Fruit fly (Drosophila melanogaster) whole organism, embryonic: ENCODE results near the gene CG10793.

Source experiments
- Aef1 ChIP-seq: fragments of 200-800 bp; sonication (Bioruptor generic); IDR thresholded peaks from 3 replicates; pipeline ENCODE4 v1.3.6; 2022; ENCODE audit warnings: missing biosample characterization, missing genetic modification characterization
- C15 ChIP-seq: fragments of 200-800 bp; sonication (Bioruptor generic); IDR thresholded peaks from 3 replicates; pipeline ENCODE4 v1.3.6; 2022; ENCODE audit warnings: missing biosample characterization, missing genetic modification characterization
- CG11085 ChIP-seq: fragments of 200-800 bp; sonication (Bioruptor generic); IDR thresholded peaks from 2 replicates; pipeline ENCODE4 v1.3.6; 2022; ENCODE audit warnings: missing biosample characterization, missing genetic modification characterization
- CG11695 ChIP-seq: fragments of 200-800 bp; sonication (Bioruptor generic); IDR thresholded peaks from 3 replicates; pipeline ENCODE4 v1.3.6; 2022; ENCODE audit warnings: missing biosample characterization, missing genetic modification characterization
- CG1233 ChIP-seq: fragments of 200-800 bp; sonication (Bioruptor generic); optimal IDR thresholded peaks from 4 replicates; lab custom pipeline; 2018; ENCODE audit warnings: missing biosample characterization, mild to moderate bottlenecking, missing genetic modification characterization
- CG12744 ChIP-seq: fragments of 200-800 bp; sonication (Bioruptor generic); optimal IDR thresholded peaks from 2 replicates; lab custom pipeline; 2016; ENCODE audit warnings: missing biosample characterization, missing genetic modification characterization
- CG14441 ChIP-seq: fragments of 200-800 bp; sonication (Bioruptor generic); IDR thresholded peaks from 2 replicates; pipeline ENCODE4 v1.3.6; 2022; ENCODE audit warnings: missing biosample characterization, missing genetic modification characterization
- CG14710 ChIP-seq: fragments of 200-800 bp; sonication (Bioruptor generic); optimal IDR thresholded peaks from 3 replicates; lab custom pipeline; 2019; ENCODE audit warnings: missing biosample characterization, mild to moderate bottlenecking, missing genetic modification characterization, moderate library complexity
- CG15269 ChIP-seq: fragments of 200-800 bp; sonication (Bioruptor generic); optimal IDR thresholded peaks from 2 replicates; lab custom pipeline; 2018; ENCODE audit warnings: missing biosample characterization, mild to moderate bottlenecking, missing genetic modification characterization, moderate library complexity
- CG15696 ChIP-seq: fragments of 200-800 bp; sonication (Bioruptor generic); optimal IDR thresholded peaks from 2 replicates; lab custom pipeline; 2019; ENCODE audit warnings: missing biosample characterization, mild to moderate bottlenecking, missing genetic modification characterization, moderate library complexity
- CG1602 ChIP-seq: fragments of 200-800 bp; sonication (Bioruptor generic); optimal IDR thresholded peaks from 3 replicates; lab custom pipeline; 2016; ENCODE audit warnings: missing biosample characterization, missing genetic modification characterization
- CG17186 ChIP-seq: fragments of 200-800 bp; sonication (Bioruptor generic); optimal IDR thresholded peaks from 3 replicates; lab custom pipeline; 2017; ENCODE audit warnings: missing biosample characterization, missing genetic modification reagents, missing genetic modification characterization
- CG18011 ChIP-seq: fragments of 200-800 bp; sonication (Bioruptor generic); optimal IDR thresholded peaks from 2 replicates; lab custom pipeline; 2017; ENCODE audit warnings: missing biosample characterization, missing genetic modification characterization, mild to moderate bottlenecking, moderate library complexity, missing genotype
- CG18476 ChIP-seq: fragments of 200-800 bp; sonication (Bioruptor generic); optimal IDR thresholded peaks from 2 replicates; lab custom pipeline; 2016; ENCODE audit warnings: missing biosample characterization, mild to moderate bottlenecking, missing genetic modification characterization
- CG32532 ChIP-seq: fragments of 200-800 bp; sonication (Bioruptor generic); IDR thresholded peaks from 2 replicates; pipeline ENCODE4 v1.3.6; 2022; ENCODE audit warnings: missing biosample characterization, missing genetic modification characterization
- CG32772 ChIP-seq: fragments of 200-800 bp; sonication (Bioruptor generic); IDR thresholded peaks from 2 replicates; pipeline ENCODE4 v1.3.6; 2022; ENCODE audit warnings: missing biosample characterization, missing genetic modification characterization
- CG4404 ChIP-seq: fragments of 200-800 bp; sonication (Bioruptor generic); IDR thresholded peaks from 2 replicates; pipeline ENCODE4 v1.3.6; 2022; ENCODE audit warnings: missing biosample characterization, missing genetic modification characterization
- CG4707 ChIP-seq: fragments of 200-800 bp; sonication (Bioruptor generic); optimal IDR thresholded peaks from 2 replicates; lab custom pipeline; 2018; ENCODE audit warnings: missing biosample characterization, mild to moderate bottlenecking, missing genetic modification characterization, moderate library complexity
- CG6765 ChIP-seq: fragments of 200-800 bp; sonication (Bioruptor generic); optimal IDR thresholded peaks from 3 replicates; lab custom pipeline; 2017; ENCODE audit warnings: missing biosample characterization, mild to moderate bottlenecking, missing genetic modification characterization
- CG8281 ChIP-seq: fragments of 200-800 bp; sonication (Bioruptor generic); optimal IDR thresholded peaks from 2 replicates; lab custom pipeline; 2018; ENCODE audit warnings: missing biosample characterization, mild to moderate bottlenecking, missing genetic modification characterization, moderate library complexity
- CG8765 ChIP-seq: fragments of 200-800 bp; sonication (Bioruptor generic); IDR thresholded peaks from 2 replicates; pipeline ENCODE4 v1.3.6; 2022; ENCODE audit warnings: missing biosample characterization, missing genetic modification characterization
- CG9727 ChIP-seq: fragments of 200-800 bp; sonication (Bioruptor generic); optimal IDR thresholded peaks from 3 replicates; lab custom pipeline; 2017; ENCODE audit warnings: missing biosample characterization, mild to moderate bottlenecking, missing genetic modification characterization
- Dbx ChIP-seq: fragments of 200-800 bp; sonication (Bioruptor generic); IDR thresholded peaks from 3 replicates; pipeline ENCODE4 v1.3.6; 2022; ENCODE audit warnings: missing biosample characterization, missing genetic modification characterization
- Dip3 ChIP-seq: fragments of 200-800 bp; sonication (Bioruptor generic); optimal IDR thresholded peaks from 3 replicates; lab custom pipeline; 2016; ENCODE audit warnings: missing biosample characterization, missing genetic modification characterization
- E2f2 ChIP-seq: fragments of 200-800 bp; sonication (Bioruptor generic); IDR thresholded peaks from 2 replicates; pipeline ENCODE4 v1.3.6; 2022; ENCODE audit warnings: missing biosample characterization, missing genetic modification characterization
- Gug ChIP-seq: fragments of 200-800 bp; sonication (Bioruptor generic); IDR thresholded peaks from 4 replicates; pipeline ENCODE4 v1.3.6; 2022; ENCODE audit warnings: missing biosample characterization, missing genetic modification characterization
- Hey ChIP-seq: fragments of 200-800 bp; sonication (Bioruptor generic); optimal IDR thresholded peaks from 3 replicates; lab custom pipeline; 2018; ENCODE audit warnings: missing biosample characterization, mild to moderate bottlenecking, missing genetic modification characterization
- Sox102F ChIP-seq: fragments of 200-800 bp; sonication (Bioruptor generic); optimal IDR thresholded peaks from 2 replicates; lab custom pipeline; 2018; ENCODE audit warnings: missing biosample characterization, mild to moderate bottlenecking, missing genetic modification characterization, moderate library complexity
- Ssrp ChIP-seq: fragments of 200-800 bp; sonication (Bioruptor generic); optimal IDR thresholded peaks from 2 replicates; lab custom pipeline; 2018; ENCODE audit warnings: missing biosample characterization, mild to moderate bottlenecking, missing genetic modification characterization, moderate library complexity
- TFAM ChIP-seq: fragments of 200-800 bp; sonication (Bioruptor generic); optimal IDR thresholded peaks from 2 replicates; lab custom pipeline; 2017; ENCODE audit warnings: missing biosample characterization, missing genetic modification characterization, inconsistent platforms
- YL-1 ChIP-seq: fragments of 200-800 bp; sonication (Bioruptor generic); optimal IDR thresholded peaks from 3 replicates; lab custom pipeline; 2017; ENCODE audit warnings: missing biosample characterization, mild to moderate bottlenecking, missing genetic modification characterization
- ase ChIP-seq: fragments of 200-800 bp; sonication (Bioruptor generic); IDR thresholded peaks from 3 replicates; pipeline ENCODE4 v1.3.6; 2022; ENCODE audit warnings: missing biosample characterization, missing genetic modification characterization
- az2 ChIP-seq: fragments of 200-800 bp; sonication (Bioruptor generic); optimal IDR thresholded peaks from 3 replicates; lab custom pipeline; 2016; ENCODE audit warnings: missing biosample characterization, missing genetic modification characterization
- chm ChIP-seq: fragments of 200-800 bp; sonication (Bioruptor generic); IDR thresholded peaks from 2 replicates; pipeline ENCODE4 v1.3.6; 2022; ENCODE audit warnings: missing biosample characterization, missing genetic modification characterization
- danr ChIP-seq: fragments of 200-800 bp; sonication (Bioruptor generic); IDR thresholded peaks from 2 replicates; pipeline ENCODE4 v1.3.6; 2022; ENCODE audit warnings: missing biosample characterization, missing genetic modification characterization
- dimm ChIP-seq: fragments of 200-800 bp; sonication (Bioruptor generic); IDR thresholded peaks from 2 replicates; pipeline ENCODE4 v1.3.6; 2022; ENCODE audit warnings: missing biosample characterization, missing genetic modification characterization
- disco-r ChIP-seq: fragments of 200-800 bp; sonication (Bioruptor generic); optimal IDR thresholded peaks from 2 replicates; lab custom pipeline; 2016; ENCODE audit warnings: missing biosample characterization, missing genetic modification characterization
- dmrt11E ChIP-seq: fragments of 200-800 bp; sonication (Bioruptor generic); optimal IDR thresholded peaks from 3 replicates; lab custom pipeline; 2018; ENCODE audit warnings: missing biosample characterization, mild to moderate bottlenecking, missing genetic modification characterization, moderate library complexity
- dmrt99B ChIP-seq: fragments of 200-800 bp; sonication (Bioruptor generic); optimal IDR thresholded peaks from 2 replicates; lab custom pipeline; 2018; ENCODE audit warnings: missing biosample characterization, mild to moderate bottlenecking, missing genetic modification characterization, moderate library complexity
- fd102C ChIP-seq: fragments of 200-800 bp; sonication (Bioruptor generic); optimal IDR thresholded peaks from 2 replicates; lab custom pipeline; 2018; ENCODE audit warnings: missing biosample characterization, mild to moderate bottlenecking, missing genetic modification characterization, moderate library complexity
- fd64A ChIP-seq: fragments of 200-800 bp; sonication (Bioruptor generic); optimal IDR thresholded peaks from 3 replicates; lab custom pipeline; 2018; ENCODE audit warnings: missing biosample characterization, mild to moderate bottlenecking, missing genetic modification characterization
- ind ChIP-seq: fragments of 200-800 bp; sonication (Bioruptor generic); optimal IDR thresholded peaks from 3 replicates; lab custom pipeline; 2016; ENCODE audit warnings: missing biosample characterization, missing genetic modification characterization
- lab ChIP-seq: fragments of 200-800 bp; sonication (Bioruptor generic); optimal IDR thresholded peaks from 3 replicates; lab custom pipeline; 2017; ENCODE audit warnings: missing biosample characterization, missing genetic modification characterization, mild to moderate bottlenecking, moderate library complexity, missing genetic modification reagents
- lbe ChIP-seq: fragments of 200-800 bp; sonication (Bioruptor generic); optimal IDR thresholded peaks from 2 replicates; lab custom pipeline; 2016; ENCODE audit warnings: missing biosample characterization, mild to moderate bottlenecking, missing genetic modification characterization
- lmd ChIP-seq: fragments of 200-800 bp; sonication (Bioruptor generic); IDR thresholded peaks from 2 replicates; pipeline ENCODE4 v1.3.6; 2022; ENCODE audit warnings: missing biosample characterization, missing genetic modification characterization
- nerfin-1 ChIP-seq: fragments of 200-800 bp; sonication (Bioruptor generic); optimal IDR thresholded peaks from 3 replicates; lab custom pipeline; 2019; ENCODE audit warnings: missing biosample characterization, mild to moderate bottlenecking, missing genetic modification characterization, moderate library complexity
- repo ChIP-seq: fragments of 200-800 bp; sonication (Bioruptor generic); optimal IDR thresholded peaks from 2 replicates; lab custom pipeline; 2016; ENCODE audit warnings: missing biosample characterization, missing genetic modification characterization
- rib ChIP-seq: fragments of 200-800 bp; sonication (Bioruptor generic); IDR thresholded peaks from 2 replicates; pipeline ENCODE4 v1.3.6; 2022; ENCODE audit warnings: missing biosample characterization, missing genetic modification characterization
- slou ChIP-seq: fragments of 200-800 bp; sonication (Bioruptor generic); optimal IDR thresholded peaks from 3 replicates; lab custom pipeline; 2016; ENCODE audit warnings: missing biosample characterization, missing genetic modification characterization
- ssp ChIP-seq: fragments of 200-800 bp; sonication (Bioruptor generic); IDR thresholded peaks from 2 replicates; pipeline ENCODE4 v1.3.6; 2022; ENCODE audit warnings: missing biosample characterization, missing genetic modification characterization
- vvl ChIP-seq: fragments of 200-800 bp; sonication (Bioruptor generic); IDR thresholded peaks from 2 replicates; pipeline ENCODE4 v1.3.6; 2022; ENCODE audit warnings: missing biosample characterization, missing genetic modification characterization
- yki ChIP-seq: fragments of >200 bp; optimal IDR thresholded peaks from 3 replicates; lab custom pipeline; 2018

CG10793 gene

DNA sequence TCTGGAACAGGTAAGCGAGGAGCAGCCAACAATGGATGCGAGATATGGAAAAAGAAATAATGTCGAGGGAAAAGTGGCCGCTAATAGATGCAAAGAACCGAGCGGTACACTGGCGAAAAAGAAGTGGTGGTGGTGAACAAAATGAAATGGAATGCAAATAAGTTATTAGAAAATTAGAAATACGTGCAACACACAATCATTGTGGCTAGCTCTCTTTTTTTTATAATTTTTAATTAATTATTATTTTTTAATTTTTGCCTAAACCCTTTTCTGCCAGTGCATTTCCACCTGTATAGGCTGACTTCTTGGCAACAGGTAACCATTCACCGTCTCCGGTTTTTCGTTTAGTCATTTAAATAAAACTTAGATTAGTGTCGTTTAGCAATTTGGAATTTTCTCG is 39.0 kb upstream of the CG10793 start (continued):
- peak; percentile 59 for TF ChIP-seq danr (GFP tag; lab: Robert Waterston, UW)
- peak; percentile 18 for TF ChIP-seq Dip3
- peak; percentile 22 for TF ChIP-seq CG8281
- peak; percentile 37 for TF ChIP-seq CG4707 (GFP tag; lab: Kevin White, UChicago)
- TF ChIP-seq CG1602: peak; percentile 66
- peak; percentile 74 for TF ChIP-seq Aef1 (GFP tag; lab: Robert Waterston, UW)
- peak; percentile 59 for TF ChIP-seq slou (GFP tag; lab: Kevin White, UChicago)
- TF ChIP-seq Hey (tag; lab: Kevin White, UChicago): no peak
- no peak for TF ChIP-seq disco-r (GFP tag; lab: Kevin White, UChicago)
- TF ChIP-seq fd64A (GFP tag; lab: Kevin White, UChicago): peak; percentile 40
- TF ChIP-seq vvl (GFP tag; lab: Robert Waterston, UW): peak; percentile 94
- TF ChIP-seq dmrt11E (tag; lab: Kevin White, UChicago): peak; percentile 94
- TF ChIP-seq Sox102F (GFP tag; lab: Kevin White, UChicago): peak; percentile 59
- no peak for TF ChIP-seq TFAM (GFP tag; lab: Kevin White, UChicago)
- peak; percentile 29 for TF ChIP-seq YL-1 (GFP tag; lab: Kevin White, UChicago)
- TF ChIP-seq fd102C (GFP tag; lab: Kevin White, UChicago): peak; percentile 28
- TF ChIP-seq dmrt99B (tag; lab: Kevin White, UChicago): peak; percentile 67
- peak; percentile 72 for TF ChIP-seq CG11085 (GFP tag; lab: Robert Waterston, UW)
- peak; percentile 93 for TF ChIP-seq CG15696 (tag; lab: Kevin White, UChicago)
- TF ChIP-seq CG14441: peak; percentile 73
- peak; percentile 90 for TF ChIP-seq CG32532 (GFP tag; lab: Robert Waterston, UW)
- TF ChIP-seq ind (GFP tag; lab: Kevin White, UChicago): peak; percentile 65
- TF ChIP-seq lbe (GFP tag; lab: Kevin White, UChicago): no peak
- TF ChIP-seq lmd: peak; percentile 85
- TF ChIP-seq CG11695 (GFP tag; lab: Robert Waterston, UW): peak; percentile 83
- TF ChIP-seq CG12744 (GFP tag; lab: Kevin White, UChicago): no peak
- peak; percentile 84 for TF ChIP-seq CG8765 (GFP tag; lab: Robert Waterston, UW)

DNA sequence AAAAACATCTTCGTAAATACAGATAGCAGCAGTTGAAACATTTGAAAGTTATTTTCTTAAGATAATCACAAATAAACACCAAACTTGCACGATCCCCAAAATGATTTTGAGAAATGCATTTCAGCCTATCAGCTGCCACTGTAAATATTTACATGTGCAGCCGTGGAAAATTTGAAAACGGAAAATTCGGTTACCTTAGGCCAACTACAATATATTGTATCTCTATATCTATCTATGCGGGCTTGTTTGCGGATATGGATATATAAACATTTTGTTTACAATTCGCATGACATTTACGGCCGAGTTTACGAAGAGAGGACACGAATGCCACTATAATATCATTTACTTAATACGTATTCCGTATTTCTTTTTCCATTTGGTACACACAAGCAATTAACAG is 38.2 kb upstream of the CG10793 start:
- TF ChIP-seq CG17186 (GFP tag; lab: Kevin White, UChicago) (no peak), ssp (GFP tag; lab: Robert Waterston, UW) (no peak), CG15269 (tag; lab: Kevin White, UChicago) (no peak), E2f2 (GFP tag; lab: Robert Waterston, UW) (no peak), yki (no peak), CG14710 (tag; lab: Kevin White, UChicago) (peak; percentile 16), repo (GFP tag; lab: Kevin White, UChicago) (no peak), dimm (GFP tag; lab: Robert Waterston, UW) (no peak), Gug (GFP tag; lab: Robert Waterston, UW) (no peak), CG4404 (no peak), CG6765 (no peak), CG9727 (GFP tag; lab: Kevin White, UChicago) (no peak), az2 (no peak), Dbx (GFP tag; lab: Robert Waterston, UW) (no peak), C15 (no peak), CG32772 (GFP tag; lab: Robert Waterston, UW) (no peak), lab (no peak), Ssrp (no peak), CG1233 (GFP tag; lab: Kevin White, UChicago) (no peak), CG18476 (GFP tag; lab: Kevin White, UChicago) (no peak), rib (GFP tag; lab: Robert Waterston, UW) (no peak), fd102C (GFP tag; lab: Kevin White, UChicago) (peak; percentile 60), ase (GFP tag; lab: Robert Waterston, UW) (no peak), chm (GFP tag; lab: Robert Waterston, UW) (no peak), TFAM (GFP tag; lab: Kevin White, UChicago) (no peak), CG18011 (no peak), nerfin-1 (tag; lab: Kevin White, UChicago) (no peak)
